Worm (Caenorhabditis elegans) whole organism, early embryonic: ENCODE data around the gene C46C2.6.

Source experiments
- B0310.2 ChIP-seq: sonication (generic microtip); optimal IDR thresholded peaks from 2 replicates; lab custom pipeline; 2016; ENCODE audit warnings: mild to moderate bottlenecking, missing genetic modification characterization, missing compliant biosample characterization
- F13C5.2 ChIP-seq: sonication (generic microtip); optimal IDR thresholded peaks from 2 replicates; lab custom pipeline; 2017; ENCODE audit warnings: mild to moderate bottlenecking, missing genetic modification characterization, inconsistent platforms, missing compliant biosample characterization
- aly-1 ChIP-seq: sonication (generic microtip); optimal IDR thresholded peaks from 2 replicates; lab custom pipeline; 2016; ENCODE audit warnings: missing genetic modification characterization, missing compliant biosample characterization
- ama-1 ChIP-seq: fragments of 150-350 bp; optimal IDR thresholded peaks from 2 replicates; lab custom pipeline; 2014
- ceh-13 ChIP-seq: fragments of 200-800 bp; sonication (Bioruptor generic); optimal IDR thresholded peaks from 2 replicates; lab custom pipeline; 2018; ENCODE audit warnings: mild to moderate bottlenecking, missing genetic modification characterization, missing compliant biosample characterization
- ceh-36 ChIP-seq: sonication (generic microtip); optimal IDR thresholded peaks from 2 replicates; lab custom pipeline; 2016; ENCODE audit warnings: missing genetic modification characterization, inconsistent platforms, missing compliant biosample characterization
- ets-7 ChIP-seq: sonication (generic microtip); optimal IDR thresholded peaks from 2 replicates; lab custom pipeline; 2016; ENCODE audit warnings: missing genotype, missing genetic modification characterization, missing compliant biosample characterization
- flt-1 ChIP-seq: fragments of 200-800 bp; sonication (Bioruptor generic); IDR thresholded peaks from 2 replicates; pipeline ENCODE4 v1.3.6; 2022; ENCODE audit warnings: missing genetic modification characterization, missing compliant biosample characterization
- hmbx-1 ChIP-seq: sonication (generic microtip); optimal IDR thresholded peaks from 2 replicates; lab custom pipeline; 2016; ENCODE audit warnings: mild to moderate bottlenecking, missing genetic modification characterization, missing compliant biosample characterization
- hmg-4 ChIP-seq: fragments of 200-800 bp; sonication (Bioruptor generic); optimal IDR thresholded peaks from 2 replicates; lab custom pipeline; 2018; ENCODE audit warnings: mild to moderate bottlenecking, missing genetic modification characterization, missing compliant biosample characterization
- hnd-1 ChIP-seq: sonication (generic microtip); optimal IDR thresholded peaks from 2 replicates; lab custom pipeline; 2016; ENCODE audit warnings: missing genetic modification characterization, missing compliant biosample characterization
- pes-1 ChIP-seq: fragments of 200-800 bp; sonication (Bioruptor generic); IDR thresholded peaks from 2 replicates; pipeline ENCODE4 v1.3.6; 2022; ENCODE audit warnings: missing genetic modification reagents, missing genetic modification characterization, missing compliant biosample characterization
- scrt-1 ChIP-seq: fragments of 200-800 bp; sonication (Bioruptor generic); IDR thresholded peaks from 2 replicates; pipeline ENCODE4 v1.3.6; 2022; ENCODE audit warnings: missing genetic modification characterization, missing compliant biosample characterization
- sea-1 ChIP-seq: fragments of 200-800 bp; sonication (Bioruptor generic); conservative IDR thresholded peaks from 2 replicates; pipeline ENCODE4 v1.3.6; 2022; ENCODE audit warnings: missing genetic modification characterization, missing compliant biosample characterization
- tbx-11 ChIP-seq: fragments of 200-800 bp; sonication (Bioruptor generic); IDR thresholded peaks from 2 replicates; pipeline ENCODE4 v1.3.6; 2022; ENCODE audit warnings: missing genetic modification characterization, missing compliant biosample characterization
- tbx-37 ChIP-seq: fragments of 200-800 bp; sonication (Bioruptor generic); conservative IDR thresholded peaks from 2 replicates; pipeline ENCODE4 v1.3.6; 2022; ENCODE audit warnings: missing genetic modification reagents, missing genetic modification characterization, missing compliant biosample characterization
- tra-4 ChIP-seq: sonication (generic microtip); optimal IDR thresholded peaks from 2 replicates; lab custom pipeline; 2017; ENCODE audit warnings: missing genetic modification characterization, missing compliant biosample characterization

C46C2.6 gene

ce11 chrIV:9215824-9216223, 3.6 kb downstream of the C46C2.6 start:
- no peak for TF ChIP-seq ceh-13 (GFP tag; lab: Kevin White, UChicago)
- no peak for TF ChIP-seq tbx-11 (GFP tag; lab: Robert Waterston, UW)
- TF ChIP-seq ceh-36 (tag; lab: Kevin White, UChicago), result no peak
- no peak for TF ChIP-seq sea-1 (GFP tag; lab: Robert Waterston, UW)
- no peak for TF ChIP-seq tbx-37 (GFP tag; lab: Robert Waterston, UW)
- no peak for TF ChIP-seq F13C5.2
- no peak for TF ChIP-seq hmg-4 (GFP tag; lab: Kevin White, UChicago)
- TF ChIP-seq ets-7, result no peak
- no peak for TF ChIP-seq ama-1 (lab: Kevin White, UChicago)

- TF ChIP-seq sea-1 (GFP tag; lab: Robert Waterston, UW), result no peak
- TF ChIP-seq ama-1 (lab: Kevin White, UChicago), result no peak
- no peak for TF ChIP-seq tbx-37 (GFP tag; lab: Robert Waterston, UW)
- TF ChIP-seq ceh-36 (tag; lab: Kevin White, UChicago), result no peak
- TF ChIP-seq B0310.2, result no peak
- TF ChIP-seq ceh-13 (GFP tag; lab: Kevin White, UChicago), result no peak
- peak; percentile 56 for TF ChIP-seq hmg-4 (GFP tag; lab: Kevin White, UChicago)
- TF ChIP-seq pes-1 (GFP tag; lab: Robert Waterston, UW), result no peak
- TF ChIP-seq F13C5.2, result no peak
- TF ChIP-seq hmbx-1, result no peak
- TF ChIP-seq flt-1 (GFP tag; lab: Robert Waterston, UW), result no peak
- peak; percentile 11 for TF ChIP-seq ets-7
- no peak for TF ChIP-seq scrt-1 (GFP tag; lab: Robert Waterston, UW)
- TF ChIP-seq hnd-1, result no peak
- TF ChIP-seq tbx-11 (GFP tag; lab: Robert Waterston, UW), result no peak
- no peak for TF ChIP-seq aly-1 (tag; lab: Kevin White, UChicago)
- no peak for TF ChIP-seq tra-4 (tag; lab: Kevin White, UChicago)
Observed at ce11 chrIV:9216437-9216836, 4.2 kb downstream of the C46C2.6 start.

- TF ChIP-seq flt-1 (GFP tag; lab: Robert Waterston, UW), result no peak
- no peak for TF ChIP-seq ceh-13 (GFP tag; lab: Kevin White, UChicago)
- no peak for TF ChIP-seq ama-1 (lab: Kevin White, UChicago)
- no peak for TF ChIP-seq ets-7
- TF ChIP-seq hnd-1, result no peak
- TF ChIP-seq hmg-4 (GFP tag; lab: Kevin White, UChicago), result no peak
- no peak for TF ChIP-seq F13C5.2
- TF ChIP-seq ceh-36 (tag; lab: Kevin White, UChicago), result no peak
- TF ChIP-seq aly-1 (tag; lab: Kevin White, UChicago), result no peak
- no peak for TF ChIP-seq sea-1 (GFP tag; lab: Robert Waterston, UW)
- TF ChIP-seq hmbx-1, result no peak
- no peak for TF ChIP-seq tbx-11 (GFP tag; lab: Robert Waterston, UW)
- no peak for TF ChIP-seq tbx-37 (GFP tag; lab: Robert Waterston, UW)
- no peak for TF ChIP-seq tra-4 (tag; lab: Kevin White, UChicago)
Observed at ce11 chrIV:9216956-9217355, 4.7 kb downstream of the C46C2.6 start.

ce11 chrIV:9217426-9217825, 5.2 kb downstream of the C46C2.6 start, which contains the start of gene C46C2.2:
Gene C46C2.2 (plus strand): TSS chrIV:9217726.
- no peak for TF ChIP-seq tbx-37 (GFP tag; lab: Robert Waterston, UW)
- TF ChIP-seq pes-1 (GFP tag; lab: Robert Waterston, UW), result no peak
- TF ChIP-seq scrt-1 (GFP tag; lab: Robert Waterston, UW), result no peak
- TF ChIP-seq ama-1 (lab: Kevin White, UChicago), result no peak
- TF ChIP-seq tra-4 (tag; lab: Kevin White, UChicago), result no peak
- no peak for TF ChIP-seq sea-1 (GFP tag; lab: Robert Waterston, UW)
- no peak for TF ChIP-seq hmbx-1
- TF ChIP-seq ets-7, result no peak
- no peak for TF ChIP-seq ceh-36 (tag; lab: Kevin White, UChicago)
- no peak for TF ChIP-seq hmg-4 (GFP tag; lab: Kevin White, UChicago)
- no peak for TF ChIP-seq tbx-11 (GFP tag; lab: Robert Waterston, UW)

- TF ChIP-seq hmg-4 (GFP tag; lab: Kevin White, UChicago) (no peak), sea-1 (GFP tag; lab: Robert Waterston, UW) (no peak)
Observed at ce11 chrIV:9218415-9218814, 6.2 kb downstream of the C46C2.6 start.

ce11 chrIV:9224825-9225224, 12.6 kb downstream of the C46C2.6 start, which contains the start of gene C46C2.3:
Gene C46C2.3 (plus strand): TSS chrIV:9225125.
- TF ChIP-seq tbx-37 (GFP tag; lab: Robert Waterston, UW), result no peak
- no peak for TF ChIP-seq ceh-13 (GFP tag; lab: Kevin White, UChicago)
- TF ChIP-seq hmbx-1, result no peak
- TF ChIP-seq hnd-1, result no peak
- no peak for TF ChIP-seq ceh-36 (tag; lab: Kevin White, UChicago)

ce11 chrIV:9227650-9228049, 15.4 kb downstream of the C46C2.6 start:
- no peak for TF ChIP-seq tra-4 (tag; lab: Kevin White, UChicago)
- no peak for TF ChIP-seq hmbx-1
- no peak for TF ChIP-seq ceh-13 (GFP tag; lab: Kevin White, UChicago)
- TF ChIP-seq tbx-37 (GFP tag; lab: Robert Waterston, UW), result no peak
- no peak for TF ChIP-seq tbx-11 (GFP tag; lab: Robert Waterston, UW)
- TF ChIP-seq scrt-1 (GFP tag; lab: Robert Waterston, UW), result no peak
- TF ChIP-seq pes-1 (GFP tag; lab: Robert Waterston, UW), result no peak
- no peak for TF ChIP-seq ama-1 (lab: Kevin White, UChicago)
- no peak for TF ChIP-seq F13C5.2
- no peak for TF ChIP-seq flt-1 (GFP tag; lab: Robert Waterston, UW)
- TF ChIP-seq ets-7, result no peak
- TF ChIP-seq B0310.2, result no peak
- TF ChIP-seq hnd-1, result no peak
- TF ChIP-seq ceh-36 (tag; lab: Kevin White, UChicago), result no peak
- no peak for TF ChIP-seq hmg-4 (GFP tag; lab: Kevin White, UChicago)
- TF ChIP-seq sea-1 (GFP tag; lab: Robert Waterston, UW), result no peak
- TF ChIP-seq aly-1 (tag; lab: Kevin White, UChicago), result no peak
